Worm (Caenorhabditis elegans): Measurements from ENCODE around the gene C49H3.12.

DNA sequence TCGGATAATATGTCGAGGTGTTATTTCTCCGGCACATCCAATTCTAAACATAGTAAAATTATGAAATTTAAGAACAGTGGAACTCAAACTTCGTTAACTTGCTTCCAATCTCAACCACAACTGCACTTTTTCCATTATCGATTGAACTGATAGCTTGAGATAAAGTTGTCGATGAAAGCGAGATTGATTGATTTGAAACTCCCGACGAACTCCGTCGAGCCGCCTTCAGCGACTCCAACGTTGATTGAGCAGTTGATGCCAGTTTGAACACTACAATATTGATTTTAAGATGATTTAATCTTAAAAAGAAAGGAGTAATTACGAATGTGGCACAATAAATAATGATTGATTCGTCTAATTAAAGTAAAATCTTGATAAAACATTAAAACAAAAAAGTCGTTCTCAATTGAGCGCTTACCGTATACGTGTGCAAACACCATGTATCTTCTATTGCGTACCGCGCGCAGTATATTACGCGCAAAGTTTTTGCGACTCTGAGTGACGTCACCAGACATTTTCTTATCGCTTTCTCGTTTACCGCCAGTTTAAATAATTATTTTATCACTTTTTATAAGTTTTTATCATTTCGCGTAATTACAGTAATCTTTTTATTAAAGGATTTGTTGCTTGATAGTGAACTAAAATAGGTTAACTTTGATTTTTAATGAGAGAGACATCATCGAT, 24.8 kb downstream of the C49H3.12 start, which contains the start of gene arp-11:
- TF ChIP-seq pqm-1 (tag; optimal IDR thresholded peaks at IDR 0.05) (peak; percentile 84), mdl-1 (tag; optimal IDR thresholded peaks at IDR 0.05) (no peak), skn-1 (tag; optimal IDR thresholded peaks at IDR 0.05) (no peak), nhr-237 (tag; optimal IDR thresholded peaks at IDR 0.05) (no peak), ceh-16 (tag; optimal IDR thresholded peaks at IDR 0.05) (no peak), sea-2 (GFP tag; optimal IDR thresholded peaks at IDR 0.05) (no peak), ztf-11 (tag; optimal IDR thresholded peaks at IDR 0.05) (no peak), ceh-82 (tag; optimal IDR thresholded peaks at IDR 0.05) (no peak), hmg-11 (tag; optimal IDR thresholded peaks at IDR 0.05) (peak; percentile 49), jun-1 (tag; optimal IDR thresholded peaks at IDR 0.05) (peak; percentile 69), nhr-28 (tag; optimal IDR thresholded peaks at IDR 0.05) (no peak)

Data from whole organism, L3 larva.